Worm (Caenorhabditis elegans): ENCODE data around the gene ssl-1.

DNA sequence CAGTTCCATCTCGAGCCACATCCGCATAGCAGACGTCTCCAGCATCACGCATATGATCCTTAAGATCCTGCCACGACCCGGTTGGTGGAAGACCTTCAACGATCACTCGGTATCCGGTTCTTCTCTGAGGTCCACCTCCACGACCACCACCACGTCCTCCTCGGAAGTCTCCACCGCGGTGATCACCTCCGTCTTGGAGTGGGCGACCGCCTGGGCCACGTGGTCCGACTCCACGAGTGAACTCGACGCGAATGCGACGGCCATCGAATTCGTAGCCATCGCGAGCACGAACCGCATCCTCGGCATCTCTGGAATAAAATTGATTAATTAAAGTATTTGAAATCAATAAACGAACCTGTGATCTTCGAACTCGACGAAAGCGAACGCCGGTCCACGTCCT lies 27.0 kb upstream of the ssl-1 start:
- no peak for TF ChIP-seq ztf-1 (GFP tag; conservative IDR thresholded peaks at IDR 0.05)
- no peak for TF ChIP-seq aly-2 (tag; optimal IDR thresholded peaks at IDR 0.05)
- no peak for TF ChIP-seq lin-39 (tag; optimal IDR thresholded peaks at IDR 0.05)
- no peak for TF ChIP-seq gmeb-1 (tag; optimal IDR thresholded peaks at IDR 0.05)
- no peak for TF ChIP-seq zag-1 (tag; optimal IDR thresholded peaks at IDR 0.05)
- no peak for TF ChIP-seq elt-3 (tag; optimal IDR thresholded peaks at IDR 0.05)
- TF ChIP-seq nhr-11 (tag; optimal IDR thresholded peaks at IDR 0.05) = no peak
- no peak for TF ChIP-seq unc-62 (GFP tag; optimal IDR thresholded peaks at IDR 0.05)
- TF ChIP-seq sma-9 (GFP tag; optimal IDR thresholded peaks at IDR 0.05) = no peak
- no peak for TF ChIP-seq sma-9 (tag; optimal IDR thresholded peaks at IDR 0.05)
